Worm (Caenorhabditis elegans): ENCODE results near the gene usp-46.

ce11 chrIII:9731313-9731912, 45.0 kb upstream of the usp-46 start:
- TF ChIP-seq C08G9.2 (tag; optimal IDR thresholded peaks at IDR 0.05) (no peak), npax-4 (tag; optimal IDR thresholded peaks at IDR 0.05) (no peak), rnt-1 (tag; optimal IDR thresholded peaks at IDR 0.05) (no peak), hlh-15 (tag; optimal IDR thresholded peaks at IDR 0.05) (no peak), pha-4 (tag; optimal IDR thresholded peaks at IDR 0.05) (no peak), dmd-4 (tag; optimal IDR thresholded peaks at IDR 0.05; ENCODE audit: borderline replicate concordance) (no peak), C38D4.7 (GFP tag; optimal IDR thresholded peaks at IDR 0.05) (no peak), dve-1 (tag; optimal IDR thresholded peaks at IDR 0.05) (no peak), fax-1 (tag; optimal IDR thresholded peaks at IDR 0.05) (no peak), sox-4 (tag; optimal IDR thresholded peaks at IDR 0.05) (no peak), ama-1 (optimal IDR thresholded peaks at IDR 0.05) (no peak), ceh-30 (tag; optimal IDR thresholded peaks at IDR 0.05) (no peak), T23F11.4 (GFP tag; optimal IDR thresholded peaks at IDR 0.05) (no peak), fkh-10 (GFP tag; optimal IDR thresholded peaks at IDR 0.05) (no peak)

Measured in whole organism, late embryonic.